Fruit fly (Drosophila melanogaster): ENCODE measurements around the gene Ubc6.

- TF ChIP-seq CTCF (optimal IDR thresholded peaks at IDR 0.05) (no peak), CG8478 (optimal IDR thresholded peaks at IDR 0.05) (no peak)
Measured at dm6 chr3R:4963370-4963769, 10.9 kb upstream of the Ubc6 start.
